Worm (Caenorhabditis elegans) whole organism, L2 larva: ENCODE measurements around the gene C49H3.6.

ENCODE experiments used
- C34F6.9 ChIP-seq: fragments of 150-350 bp; optimal IDR thresholded peaks from 2 replicates; lab custom pipeline; 2014; ENCODE audit warnings: missing biosample characterization, missing genetic modification characterization
- F13H6.1 ChIP-seq: sonication (generic microtip); optimal IDR thresholded peaks from 2 replicates; lab custom pipeline; 2016; ENCODE audit warnings: missing genetic modification characterization, missing compliant biosample characterization
- R02D3.7 ChIP-seq: fragments of 150-350 bp; optimal IDR thresholded peaks from 2 replicates; lab custom pipeline; 2014; ENCODE audit warnings: missing biosample characterization, missing genetic modification characterization
- ZK546.5 ChIP-seq: sonication (generic microtip); optimal IDR thresholded peaks from 2 replicates; lab custom pipeline; 2017; ENCODE audit warnings: missing biosample characterization, missing genetic modification characterization
- alr-1 ChIP-seq: fragments of 150-350 bp; optimal IDR thresholded peaks from 2 replicates; lab custom pipeline; 2014; ENCODE audit warnings: missing biosample characterization, missing genetic modification characterization
- ama-1 ChIP-seq: fragments of 150-350 bp; optimal IDR thresholded peaks from 2 replicates; lab custom pipeline; 2018; ENCODE audit warnings: inconsistent platforms
- blmp-1 ChIP-seq: sonication (generic microtip); optimal IDR thresholded peaks from 2 replicates; lab custom pipeline; 2017; ENCODE audit warnings: missing genetic modification characterization, mild to moderate bottlenecking, missing compliant biosample characterization, antibody characterized with exemption, moderate library complexity; ENCODE audit not compliant: insufficient read depth
- ceh-16 ChIP-seq: fragments of 150-350 bp; optimal IDR thresholded peaks from 2 replicates; lab custom pipeline; 2014; ENCODE audit warnings: missing biosample characterization, missing genetic modification characterization
- crh-2 ChIP-seq: sonication (generic microtip); optimal IDR thresholded peaks from 2 replicates; lab custom pipeline; 2017; ENCODE audit warnings: missing biosample characterization, missing genetic modification characterization
- dmd-4 ChIP-seq: sonication (generic microtip); optimal IDR thresholded peaks from 2 replicates; lab custom pipeline; 2017; ENCODE audit warnings: missing biosample characterization, missing genetic modification characterization
- egl-27 ChIP-seq: sonication (generic microtip); optimal IDR thresholded peaks from 3 replicates; lab custom pipeline; 2017; ENCODE audit warnings: missing biosample characterization, missing genetic modification reagents, missing genetic modification characterization
- elt-3 ChIP-seq: sonication (generic microtip); optimal IDR thresholded peaks from 2 replicates; lab custom pipeline; 2017; ENCODE audit warnings: missing biosample characterization, missing genetic modification characterization
- fos-1 ChIP-seq: fragments of 150-350 bp; optimal IDR thresholded peaks from 2 replicates; lab custom pipeline; 2014; ENCODE audit warnings: missing biosample characterization, missing genetic modification characterization
- lin-11 ChIP-seq: fragments of 150-350 bp; sonication (generic microtip); optimal IDR thresholded peaks from 2 replicates; lab custom pipeline; 2014; ENCODE audit warnings: missing biosample characterization, missing genetic modification characterization, inconsistent platforms, mixed read lengths
- lin-13 ChIP-seq: fragments of 150-350 bp; optimal IDR thresholded peaks from 2 replicates; lab custom pipeline; 2014; ENCODE audit warnings: missing biosample characterization, missing genetic modification reagents, missing genetic modification characterization
- lin-39 ChIP-seq: fragments of 150-350 bp; optimal IDR thresholded peaks from 2 replicates; lab custom pipeline; 2014; ENCODE audit warnings: missing biosample characterization, missing genetic modification reagents, missing genetic modification characterization
- lsy-2 ChIP-seq, 2 experiments: fragments of 150-350 bp in 1 of 2; sonication (generic microtip) in 1 of 2; optimal IDR thresholded peaks; 2 replicates each; lab custom pipeline; 2014 to 2017; ENCODE audit warnings: missing biosample characterization in 2 of 2, missing genetic modification characterization in 2 of 2
- mdl-1 ChIP-seq, 2 experiments: fragments of 150-350 bp in 1 of 2; sonication (generic microtip) in 1 of 2; optimal IDR thresholded peaks; 2 replicates each; lab custom pipeline; 2017; ENCODE audit warnings: missing biosample characterization in 2 of 2, missing genetic modification characterization in 2 of 2
- nhr-10 ChIP-seq: sonication (generic microtip); optimal IDR thresholded peaks from 2 replicates; lab custom pipeline; 2017; ENCODE audit warnings: missing biosample characterization, missing genetic modification characterization
- nhr-12 ChIP-seq: fragments of 150-350 bp; optimal IDR thresholded peaks from 2 replicates; lab custom pipeline; 2014; ENCODE audit warnings: missing biosample characterization, missing genetic modification characterization
- nhr-129 ChIP-seq: fragments of 150-350 bp; optimal IDR thresholded peaks from 2 replicates; lab custom pipeline; 2014; ENCODE audit warnings: missing biosample characterization, missing genetic modification characterization
- nhr-21 ChIP-seq: fragments of 150-350 bp; optimal IDR thresholded peaks from 2 replicates; lab custom pipeline; 2014; ENCODE audit warnings: missing biosample characterization, missing genetic modification characterization
- nhr-237 ChIP-seq: fragments of 150-350 bp; optimal IDR thresholded peaks from 2 replicates; lab custom pipeline; 2014; ENCODE audit warnings: missing biosample characterization, missing genetic modification characterization
- nhr-25 ChIP-seq: fragments of 150-350 bp; sonication (generic microtip); optimal IDR thresholded peaks from 3 replicates; lab custom pipeline; 2014; ENCODE audit warnings: missing biosample characterization, missing genetic modification characterization
- nhr-77 ChIP-seq: fragments of 150-350 bp; optimal IDR thresholded peaks from 2 replicates; lab custom pipeline; 2014; ENCODE audit warnings: missing biosample characterization, missing genetic modification characterization
- peb-1 ChIP-seq: fragments of 150-350 bp; optimal IDR thresholded peaks from 2 replicates; lab custom pipeline; 2014; ENCODE audit warnings: missing biosample characterization, missing genetic modification characterization
- sem-4 ChIP-seq: fragments of 150-350 bp; optimal IDR thresholded peaks from 2 replicates; lab custom pipeline; 2014; ENCODE audit warnings: missing biosample characterization, missing genetic modification reagents, missing genetic modification characterization
- sma-3 ChIP-seq: sonication (generic microtip); optimal IDR thresholded peaks from 2 replicates; lab custom pipeline; 2016; ENCODE audit warnings: missing genetic modification reagents, missing genetic modification characterization, missing compliant biosample characterization
- sma-9 ChIP-seq, 2 experiments: fragments of 150-350 bp in 1 of 2; sonication (generic microtip) in 1 of 2; optimal IDR thresholded peaks; 2 replicates each; lab custom pipeline; 2014 to 2016; ENCODE audit warnings: missing genetic modification characterization in 2 of 2, mild to moderate bottlenecking in 1 of 2, missing biosample characterization in 1 of 2, missing compliant biosample characterization in 1 of 2, missing genetic modification reagents in 1 of 2, moderate library complexity in 1 of 2
- unc-55 ChIP-seq: fragments of 150-350 bp; sonication (generic microtip); optimal IDR thresholded peaks from 3 replicates; lab custom pipeline; 2014; ENCODE audit warnings: missing biosample characterization, missing genetic modification reagents, missing genetic modification characterization
- unc-62 ChIP-seq: fragments of 150-350 bp; optimal IDR thresholded peaks from 2 replicates; lab custom pipeline; 2014; ENCODE audit warnings: missing biosample characterization, missing genetic modification reagents, missing genetic modification characterization
- zag-1 ChIP-seq: fragments of 150-350 bp; optimal IDR thresholded peaks from 2 replicates; lab custom pipeline; 2014; ENCODE audit warnings: missing biosample characterization, missing genetic modification characterization
- ztf-1 ChIP-seq: fragments of 200-800 bp; sonication (Bioruptor generic); conservative IDR thresholded peaks from 2 replicates; pipeline ENCODE4 v1.3.6; 2022; ENCODE audit warnings: missing genetic modification characterization, missing compliant biosample characterization
- ztf-11 ChIP-seq: sonication (generic microtip); optimal IDR thresholded peaks from 2 replicates; lab custom pipeline; 2017; ENCODE audit warnings: missing biosample characterization, missing genetic modification characterization

Gene C49H3.6

DNA sequence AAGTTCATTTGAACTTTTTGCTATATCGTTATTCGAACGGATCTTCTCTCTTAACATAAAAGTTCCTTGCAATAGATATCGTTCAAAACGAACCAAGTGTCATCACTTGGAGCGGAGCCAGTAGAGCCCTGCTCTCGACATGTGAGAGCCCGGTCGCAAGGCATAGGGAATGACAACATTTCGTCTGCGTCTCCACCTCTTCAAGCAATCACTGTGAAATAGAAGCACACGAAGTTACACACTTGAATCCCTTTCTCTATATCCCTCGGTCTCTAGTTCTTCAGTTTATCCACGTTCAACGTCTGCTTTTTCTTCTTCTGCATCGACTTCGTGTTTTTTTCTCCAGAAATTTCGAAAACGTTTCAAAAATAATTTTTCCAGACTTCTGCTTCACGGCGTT lies at the start of gene C49H3.6:
TSS of gene C49H3.6 (plus strand) at position 380 of the 400 bp plus-strand sequence.
- TF ChIP-seq unc-55 (peak; percentile 52), C34F6.9 (tag; lab: Kevin White, UChicago) (peak; percentile 77), F13H6.1 (tag; lab: Kevin White, UChicago) (peak; percentile 30), alr-1 (tag; lab: Kevin White, UChicago) (no peak), lin-11 (tag; lab: Kevin White, UChicago) (peak; percentile 1), R02D3.7 (tag; lab: Kevin White, UChicago) (no peak), ceh-16 (tag; lab: Kevin White, UChicago) (no peak), lsy-2 (tag; optimal IDR thresholded peaks at IDR 0.05; lab: Kevin White, UChicago) (peak; percentile 6 to 69), nhr-129 (tag; lab: Kevin White, UChicago) (peak; percentile 74), sma-9 (GFP tag; optimal IDR thresholded peaks at IDR 0.05; lab: Kevin White, UChicago) (peak; percentile 29), sma-9 (tag; optimal IDR thresholded peaks at IDR 0.05; lab: Kevin White, UChicago) (no peak), sem-4 (peak; percentile 64), nhr-12 (tag; lab: Kevin White, UChicago) (no peak)
- TF ChIP-seq, all 48 proteins: peak for 8

DNA sequence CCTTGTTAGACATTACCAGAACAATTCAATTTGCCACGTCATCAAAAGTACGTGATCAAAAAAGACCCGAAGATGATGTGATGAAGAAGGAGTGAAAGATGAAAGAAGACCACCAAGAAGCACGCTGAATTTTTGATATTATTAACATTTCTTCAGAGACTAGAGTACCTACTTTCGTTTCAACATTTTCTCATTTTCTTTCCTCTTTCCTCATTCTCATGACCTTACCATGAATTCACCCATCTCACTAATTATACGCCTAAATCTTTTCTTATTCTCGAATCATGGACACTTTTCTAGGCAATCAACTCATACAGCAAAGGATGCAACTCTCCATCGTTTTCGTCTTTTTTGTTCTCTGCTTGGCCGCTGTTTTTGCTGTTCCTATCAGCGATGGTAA lies 34.9 kb upstream of the C49H3.6 start, which contains the start of gene flp-10:
TSS of gene flp-10 (plus strand) at position 301 of the 400 bp plus-strand sequence.
- TF ChIP-seq lin-39 (no peak), nhr-77 (tag; lab: Kevin White, UChicago) (no peak), nhr-12 (tag; lab: Kevin White, UChicago) (no peak), mdl-1 (tag; optimal IDR thresholded peaks at IDR 0.05; lab: Kevin White, UChicago) (no peak), lin-11 (tag; lab: Kevin White, UChicago) (no peak), fos-1 (tag; lab: Kevin White, UChicago) (no peak), nhr-25 (no peak), R02D3.7 (tag; lab: Kevin White, UChicago) (no peak), sma-9 (GFP tag; optimal IDR thresholded peaks at IDR 0.05; lab: Kevin White, UChicago) (no peak), sma-9 (tag; optimal IDR thresholded peaks at IDR 0.05; lab: Kevin White, UChicago) (no peak), nhr-237 (tag; lab: Kevin White, UChicago) (no peak), unc-55 (no peak), alr-1 (tag; lab: Kevin White, UChicago) (no peak), unc-62 (GFP tag; lab: Kevin White, UChicago) (no peak), sma-3 (GFP tag; lab: Kevin White, UChicago) (no peak), nhr-10 (no peak)

DNA sequence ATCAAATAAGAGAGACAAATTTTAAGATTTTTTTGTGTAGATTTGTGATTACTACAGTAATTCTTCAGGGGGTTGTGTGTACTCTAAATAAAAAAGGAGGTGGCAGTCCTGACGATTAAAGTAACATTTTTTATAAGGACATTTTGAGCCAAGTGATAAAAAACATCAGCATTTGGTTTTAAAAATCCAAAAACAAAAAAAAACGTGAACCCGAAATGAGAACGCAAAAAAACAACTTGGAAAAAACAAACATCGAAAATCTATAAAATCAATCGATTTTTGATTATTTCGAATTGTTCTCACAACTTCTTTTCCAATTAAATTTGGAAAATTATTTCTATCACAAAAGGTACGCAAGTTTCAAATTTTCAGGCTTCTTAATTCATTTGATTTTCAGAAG lies 33.1 kb upstream of the C49H3.6 start, which contains the start of gene T06C10.3:
TSS of gene T06C10.3 (plus strand) at position 301 of the 400 bp plus-strand sequence.
- TF ChIP-seq egl-27 (tag; lab: Kevin White, UChicago) (no peak), blmp-1 (tag; lab: Kevin White, UChicago) (no peak), nhr-25 (no peak), ZK546.5 (tag; lab: Kevin White, UChicago) (no peak), crh-2 (tag; lab: Kevin White, UChicago) (no peak), elt-3 (tag; lab: Kevin White, UChicago) (no peak), nhr-21 (no peak), nhr-77 (tag; lab: Kevin White, UChicago) (no peak), ztf-11 (no peak), ztf-1 (GFP tag; lab: Robert Waterston, UW) (no peak), dmd-4 (no peak)

DNA sequence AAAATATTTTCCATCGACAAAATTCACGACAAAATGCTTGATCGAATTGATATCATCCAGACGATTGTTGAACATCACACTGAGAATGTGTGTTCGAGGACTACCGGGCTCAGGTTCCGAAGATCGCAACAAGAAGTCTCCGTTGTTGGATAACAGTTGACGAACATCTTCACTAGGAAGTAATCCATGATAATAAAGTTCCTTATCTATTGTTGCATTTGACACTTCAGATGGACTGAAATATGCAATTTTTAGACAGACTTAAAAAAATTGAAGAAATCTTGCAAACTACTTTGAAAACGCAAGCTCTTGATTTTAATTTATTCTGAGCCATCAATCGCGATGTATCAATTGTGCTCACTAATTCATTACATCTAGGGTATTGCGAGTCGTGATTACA lies 26.3 kb upstream of the C49H3.6 start:
- TF ChIP-seq egl-27 (tag; lab: Kevin White, UChicago), result no peak
- TF ChIP-seq nhr-10, result no peak
- no peak for TF ChIP-seq lin-13 (GFP tag; lab: Kevin White, UChicago)
- TF ChIP-seq nhr-129 (tag; lab: Kevin White, UChicago), result no peak
- TF ChIP-seq nhr-77 (tag; lab: Kevin White, UChicago), result no peak
- TF ChIP-seq ztf-11, result no peak
- TF ChIP-seq sma-3 (GFP tag; lab: Kevin White, UChicago), result no peak
- no peak for TF ChIP-seq C34F6.9 (tag; lab: Kevin White, UChicago)
- no peak for TF ChIP-seq unc-55
- TF ChIP-seq lsy-2 (tag; optimal IDR thresholded peaks at IDR 0.05; lab: Kevin White, UChicago), result no peak
- no peak for TF ChIP-seq R02D3.7 (tag; lab: Kevin White, UChicago)
- no peak for TF ChIP-seq peb-1 (tag; lab: Kevin White, UChicago)
- no peak for TF ChIP-seq unc-62 (GFP tag; lab: Kevin White, UChicago)
- no peak for TF ChIP-seq zag-1 (tag; lab: Kevin White, UChicago)
- no peak for TF ChIP-seq crh-2 (tag; lab: Kevin White, UChicago)
- TF ChIP-seq ama-1, result no peak
- no peak for TF ChIP-seq sma-9 (GFP tag; optimal IDR thresholded peaks at IDR 0.05; lab: Kevin White, UChicago)
- TF ChIP-seq sma-9 (tag; optimal IDR thresholded peaks at IDR 0.05; lab: Kevin White, UChicago), result no peak
- TF ChIP-seq lin-39, result no peak
- TF ChIP-seq, all 48 proteins: peak for 0
